Worm (Caenorhabditis elegans): ENCODE data around the gene Y77E11A.23.

- no peak for TF ChIP-seq him-1 (tag; optimal IDR thresholded peaks at IDR 0.05)
- no peak for TF ChIP-seq W03F9.2 (tag; optimal IDR thresholded peaks at IDR 0.05)
Observed at ce11 chrIV:1455006-1455405, 24.8 kb upstream of the Y77E11A.23 start.
